Fruit fly (Drosophila melanogaster) whole organism, embryonic: ENCODE results near the gene CG12522.
A peak's percentile ranks its signal among the peaks of the same experiment; 100 is the strongest.

ENCODE experiments used
- CG10147 ChIP-seq: fragments of 200-800 bp; sonication (Bioruptor generic); optimal IDR thresholded peaks from 2 replicates; lab custom pipeline; 2019; ENCODE audit warnings: missing biosample characterization, mild to moderate bottlenecking, missing genetic modification characterization, moderate library complexity
- CG10366 ChIP-seq: fragments of 200-800 bp; sonication (Bioruptor generic); IDR thresholded peaks from 2 replicates; pipeline ENCODE4 v1.3.6; 2022; ENCODE audit warnings: missing biosample characterization, missing genetic modification characterization
- CG10959 ChIP-seq: fragments of 200-800 bp; sonication (Bioruptor generic); IDR thresholded peaks from 2 replicates; pipeline ENCODE4 v1.3.6; 2022; ENCODE audit warnings: missing biosample characterization, missing genetic modification characterization
- CG10979 ChIP-seq: fragments of 200-800 bp; sonication (Bioruptor generic); optimal IDR thresholded peaks from 2 replicates; lab custom pipeline; 2018; ENCODE audit warnings: missing biosample characterization, mild to moderate bottlenecking, missing genetic modification characterization, moderate library complexity
- CG12299 ChIP-seq: fragments of 200-800 bp; sonication (Bioruptor generic); optimal IDR thresholded peaks from 2 replicates; lab custom pipeline; 2018; ENCODE audit warnings: missing biosample characterization, mild to moderate bottlenecking, missing genetic modification characterization
- CG13287 ChIP-seq: fragments of 200-800 bp; sonication (Bioruptor generic); IDR thresholded peaks from 2 replicates; pipeline ENCODE4 v1.3.6; 2022; ENCODE audit warnings: missing biosample characterization, missing genetic modification characterization; ENCODE audit not compliant: partially characterized antibody
- CG13296 ChIP-seq: fragments of 200-800 bp; sonication (Bioruptor generic); optimal IDR thresholded peaks from 3 replicates; lab custom pipeline; 2018; ENCODE audit warnings: missing biosample characterization, mild to moderate bottlenecking, missing genetic modification characterization
- CG13624 ChIP-seq: fragments of 200-800 bp; sonication (Bioruptor generic); optimal IDR thresholded peaks from 2 replicates; lab custom pipeline; 2016; ENCODE audit warnings: missing biosample characterization, missing genetic modification characterization
- CG14965 ChIP-seq: fragments of 200-800 bp; sonication (Bioruptor generic); optimal IDR thresholded peaks from 2 replicates; lab custom pipeline; 2016; ENCODE audit warnings: missing biosample characterization, missing genetic modification characterization, borderline replicate concordance
- CG16813 ChIP-seq: fragments of 200-800 bp; sonication (Bioruptor generic); IDR thresholded peaks from 3 replicates; pipeline ENCODE4 v1.3.6; 2022; ENCODE audit warnings: missing biosample characterization, missing genetic modification characterization; ENCODE audit not compliant: partially characterized antibody
- CG17802 ChIP-seq: fragments of 200-800 bp; sonication (Bioruptor generic); optimal IDR thresholded peaks from 2 replicates; lab custom pipeline; 2018; ENCODE audit warnings: missing biosample characterization, mild to moderate bottlenecking, missing genetic modification characterization, moderate library complexity
- CG18599 ChIP-seq: fragments of 200-800 bp; sonication (Bioruptor generic); optimal IDR thresholded peaks from 3 replicates; lab custom pipeline; 2017; ENCODE audit warnings: missing biosample characterization, missing genetic modification characterization, mild to moderate bottlenecking, moderate library complexity, missing genetic modification reagents
- CG3726 ChIP-seq: fragments of 200-800 bp; sonication (Bioruptor generic); IDR thresholded peaks from 3 replicates; pipeline ENCODE4, ENCODE4 v1.3.6; 2022; ENCODE audit warnings: missing biosample characterization, missing genetic modification characterization
- CG4404 ChIP-seq: fragments of 200-800 bp; sonication (Bioruptor generic); IDR thresholded peaks from 2 replicates; pipeline ENCODE4 v1.3.6; 2022; ENCODE audit warnings: missing biosample characterization, missing genetic modification characterization
- CG5180 ChIP-seq: fragments of 200-800 bp; sonication (Bioruptor generic); optimal IDR thresholded peaks from 3 replicates; lab custom pipeline; 2017; ENCODE audit warnings: missing biosample characterization, missing genetic modification characterization, mild to moderate bottlenecking, moderate library complexity, missing genetic modification reagents
- CG6654 ChIP-seq: fragments of 200-800 bp; sonication (Bioruptor generic); optimal IDR thresholded peaks from 2 replicates; lab custom pipeline; 2017; ENCODE audit warnings: missing biosample characterization, mild to moderate bottlenecking, missing genetic modification characterization
- CG6683 ChIP-seq: fragments of 200-800 bp; sonication (Bioruptor generic); optimal IDR thresholded peaks from 2 replicates; lab custom pipeline; 2017; ENCODE audit warnings: missing biosample characterization, mild to moderate bottlenecking, missing genetic modification characterization, missing genetic modification reagents
- CG6791 ChIP-seq: fragments of 200-800 bp; sonication (Bioruptor generic); IDR thresholded peaks from 3 replicates; pipeline ENCODE4 v1.3.6; 2022; ENCODE audit warnings: missing biosample characterization, missing genetic modification characterization; ENCODE audit not compliant: partially characterized antibody
- CG6813 ChIP-seq: fragments of 200-800 bp; sonication (Bioruptor generic); optimal IDR thresholded peaks from 2 replicates; lab custom pipeline; 2017; ENCODE audit warnings: missing biosample characterization, missing genetic modification characterization, mild to moderate bottlenecking, moderate library complexity, missing genetic modification reagents
- CG7928 ChIP-seq: fragments of 200-800 bp; sonication (Bioruptor generic); optimal IDR thresholded peaks from 2 replicates; lab custom pipeline; 2017; ENCODE audit warnings: missing biosample characterization, mild to moderate bottlenecking, missing genetic modification characterization
- CTCF ChIP-seq: fragments of 200-800 bp; sonication (Bioruptor generic); optimal IDR thresholded peaks from 2 replicates; lab custom pipeline; 2017; ENCODE audit warnings: missing biosample characterization, mild to moderate bottlenecking, missing genetic modification characterization, moderate library complexity
- CoRest ChIP-seq: fragments of 200-800 bp; sonication (Bioruptor generic); optimal IDR thresholded peaks from 3 replicates; lab custom pipeline; 2018; ENCODE audit warnings: missing biosample characterization, mild to moderate bottlenecking, missing genetic modification characterization, moderate library complexity
- Hsf ChIP-seq: fragments of 200-800 bp; sonication (Bioruptor generic); optimal IDR thresholded peaks from 3 replicates; lab custom pipeline; 2016; ENCODE audit warnings: missing biosample characterization, missing genetic modification characterization
- NK7.1 ChIP-seq: fragments of 200-800 bp; sonication (Bioruptor generic); optimal IDR thresholded peaks from 3 replicates; lab custom pipeline; 2016; ENCODE audit warnings: missing biosample characterization, missing genetic modification characterization
- Sry-β ChIP-seq: fragments of 200-800 bp; sonication (Bioruptor generic); optimal IDR thresholded peaks from 2 replicates; lab custom pipeline; 2018; ENCODE audit warnings: missing biosample characterization, mild to moderate bottlenecking, missing genetic modification characterization, moderate library complexity
- Xbp1 ChIP-seq: fragments of 200-800 bp; sonication (Bioruptor generic); optimal IDR thresholded peaks from 3 replicates; lab custom pipeline; 2016; ENCODE audit warnings: missing biosample characterization, mild to moderate bottlenecking, missing genetic modification characterization
- Xrp1 ChIP-seq: fragments of 200-800 bp; sonication (Bioruptor generic); IDR thresholded peaks from 2 replicates; pipeline ENCODE4 v1.3.6; 2022; ENCODE audit warnings: missing biosample characterization, missing genetic modification characterization
- az2 ChIP-seq: fragments of 200-800 bp; sonication (Bioruptor generic); optimal IDR thresholded peaks from 3 replicates; lab custom pipeline; 2016; ENCODE audit warnings: missing biosample characterization, missing genetic modification characterization
- bcd ChIP-seq: fragments of 200-800 bp; sonication (Bioruptor generic); optimal IDR thresholded peaks from 2 replicates; lab custom pipeline; 2017; ENCODE audit warnings: missing biosample characterization, mild to moderate bottlenecking, missing genetic modification characterization
- crc ChIP-seq: fragments of 200-800 bp; sonication (Bioruptor generic); optimal IDR thresholded peaks from 2 replicates; lab custom pipeline; 2016; ENCODE audit warnings: missing biosample characterization, missing genetic modification characterization
- crp ChIP-seq, 2 experiments: fragments of 200-800 bp; sonication (Bioruptor generic); optimal IDR thresholded peaks; 2 replicates in 1 of 2; 3 replicates in 1 of 2; lab custom pipeline; 2017; ENCODE audit warnings: missing biosample characterization in 2 of 2, missing genetic modification characterization in 2 of 2, mild to moderate bottlenecking in 1 of 2, moderate library complexity in 1 of 2
- ems ChIP-seq: fragments of 200-800 bp; sonication (Bioruptor generic); optimal IDR thresholded peaks from 3 replicates; lab custom pipeline; 2016; ENCODE audit warnings: missing biosample characterization, missing genetic modification characterization
- fd3F ChIP-seq: fragments of 200-800 bp; sonication (Bioruptor generic); optimal IDR thresholded peaks from 2 replicates; lab custom pipeline; 2018; ENCODE audit warnings: missing biosample characterization, mild to moderate bottlenecking, missing genetic modification characterization, moderate library complexity
- ftz-f1 ChIP-seq: fragments of 200-800 bp; sonication (Bioruptor generic); optimal IDR thresholded peaks from 2 replicates; lab custom pipeline; 2016; ENCODE audit warnings: missing biosample characterization, missing genetic modification characterization
- gro ChIP-seq: fragments of 200-800 bp; sonication (Bioruptor generic); optimal IDR thresholded peaks from 2 replicates; lab custom pipeline; 2016; ENCODE audit warnings: missing biosample characterization, missing genetic modification characterization
- ham ChIP-seq: fragments of 200-800 bp; sonication (Bioruptor generic); IDR thresholded peaks from 2 replicates; pipeline ENCODE4 v1.3.6; 2022; ENCODE audit warnings: missing biosample characterization, missing genetic modification characterization
- inv ChIP-seq: fragments of 200-800 bp; sonication (Bioruptor generic); IDR thresholded peaks from 2 replicates; pipeline ENCODE4 v1.3.6; 2022; ENCODE audit warnings: missing biosample characterization, missing genetic modification characterization; ENCODE audit not compliant: partially characterized antibody
- knrl ChIP-seq: fragments of 200-800 bp; sonication (Bioruptor generic); IDR thresholded peaks from 3 replicates; pipeline ENCODE4 v1.3.6; 2022; ENCODE audit warnings: missing biosample characterization, missing genetic modification characterization; ENCODE audit not compliant: partially characterized antibody
- lbe ChIP-seq: fragments of 200-800 bp; sonication (Bioruptor generic); optimal IDR thresholded peaks from 2 replicates; lab custom pipeline; 2016; ENCODE audit warnings: missing biosample characterization, mild to moderate bottlenecking, missing genetic modification characterization
- lola ChIP-seq, 3 experiments: fragments of >200 bp in 2 of 3; fragments of 200-800 bp in 1 of 3; sonication (Bioruptor generic) in 1 of 3; optimal IDR thresholded peaks; 2 replicates each; lab custom pipeline; 2017 to 2019; ENCODE audit warnings: missing biosample characterization in 3 of 3, missing genetic modification characterization in 3 of 3, mild to moderate bottlenecking in 1 of 3, moderate library complexity in 1 of 3
- pan ChIP-seq, 4 experiments: fragments of >200 bp in 3 of 4; fragments of 200-800 bp in 1 of 4; sonication (Bioruptor generic) in 1 of 4; optimal IDR thresholded peaks in 3 of 4; IDR thresholded peaks in 1 of 4; 2 replicates each; pipeline versions ENCODE4 v1.3.6 to Lab custom; 2017 to 2022; ENCODE audit warnings: missing biosample characterization in 2 of 4, missing genetic modification characterization in 2 of 4, mixed read lengths in 1 of 4
- pho ChIP-seq: fragments of 200-800 bp; sonication (Bioruptor generic); optimal IDR thresholded peaks from 2 replicates; lab custom pipeline; 2016; ENCODE audit warnings: missing biosample characterization, missing genetic modification characterization
- repo ChIP-seq: fragments of 200-800 bp; sonication (Bioruptor generic); optimal IDR thresholded peaks from 2 replicates; lab custom pipeline; 2016; ENCODE audit warnings: missing biosample characterization, missing genetic modification characterization
- sc ChIP-seq, 3 experiments: fragments of >200 bp in 2 of 3; fragments of 200-800 bp in 1 of 3; sonication (Bioruptor generic) in 1 of 3; optimal IDR thresholded peaks; 2 replicates in 2 of 3; 3 replicates in 1 of 3; lab custom pipeline; 2017; ENCODE audit warnings: mild to moderate bottlenecking in 1 of 3, missing biosample characterization in 1 of 3, missing genetic modification characterization in 1 of 3, missing genetic modification reagents in 1 of 3
- toy ChIP-seq: fragments of 200-800 bp; sonication (Bioruptor generic); IDR thresholded peaks from 2 replicates; pipeline ENCODE4 v1.3.6; 2022; ENCODE audit warnings: missing biosample characterization, missing genetic modification characterization
- wor ChIP-seq: fragments of 200-800 bp; sonication (Bioruptor generic); IDR thresholded peaks from 2 replicates; pipeline ENCODE4 v1.3.6; 2022; ENCODE audit warnings: missing biosample characterization, missing genetic modification characterization
- zen ChIP-seq: fragments of 200-800 bp; sonication (Bioruptor generic); optimal IDR thresholded peaks from 3 replicates; lab custom pipeline; 2018; ENCODE audit warnings: missing biosample characterization, mild to moderate bottlenecking, missing genetic modification characterization, moderate library complexity

Gene CG12522

DNA sequence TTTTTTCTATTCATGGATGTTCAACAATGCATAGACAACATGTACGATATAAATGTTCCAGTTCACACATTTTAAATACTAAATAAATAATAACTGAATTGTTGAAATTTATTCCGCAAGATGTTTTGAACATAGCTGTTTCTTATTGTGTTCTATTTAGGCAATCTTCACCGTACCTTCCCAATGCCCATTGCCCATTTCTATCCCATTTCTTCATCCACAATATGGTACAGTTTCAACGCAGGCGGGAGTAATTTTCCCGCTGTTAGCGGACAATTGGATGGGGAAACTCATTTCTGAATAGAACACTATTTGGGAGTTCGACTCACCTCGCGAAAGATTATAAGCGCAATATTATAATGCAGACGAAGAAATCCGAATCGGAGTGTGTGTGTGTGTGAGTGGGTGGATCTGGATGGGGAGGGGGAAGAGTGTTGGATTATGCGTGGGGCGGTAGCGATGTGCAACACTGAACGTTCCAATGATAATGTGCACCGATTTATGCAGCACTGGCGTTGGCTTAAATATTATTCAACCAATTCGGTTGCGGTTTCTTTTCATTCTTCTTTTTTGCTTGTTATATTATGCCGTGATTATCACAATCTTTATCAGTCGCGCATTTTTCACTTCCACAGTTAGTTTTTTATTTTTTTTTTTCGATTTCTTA, 16.0 kb upstream of the CG12522 start (continued):
- peak; percentile 57; the same call in 1 of the 2 replicates for TF ChIP-seq Xrp1 (GFP tag; lab: Robert Waterston, UW)
- TF ChIP-seq CG10147 (GFP tag; lab: Kevin White, UChicago) = no peak
- peak; percentile 75 for TF ChIP-seq ftz-f1 (GFP tag; lab: Kevin White, UChicago)
- TF ChIP-seq CTCF (GFP tag; lab: Kevin White, UChicago) = no peak
- peak; percentile 22 for TF ChIP-seq crc (GFP tag; lab: Kevin White, UChicago)
- TF ChIP-seq zen (tag; lab: Kevin White, UChicago) = no peak
- peak; percentile 47 for TF ChIP-seq CG18599 (GFP tag; lab: Kevin White, UChicago)
- peak; percentile 15; the same call in 1 of the 3 replicates for TF ChIP-seq knrl (GFP tag; lab: Robert Waterston, UW)
- TF ChIP-seq gro (GFP tag; lab: Kevin White, UChicago) = peak; percentile 47
- no peak for TF ChIP-seq CG14965 (GFP tag; lab: Kevin White, UChicago)
- 0 out of 3 replicates have a peak, but pooled peaks have one; percentile 30 for TF ChIP-seq CG16813 (GFP tag; lab: Robert Waterston, UW)
- no peak for TF ChIP-seq CG7928 (GFP tag; lab: Kevin White, UChicago)
- TF ChIP-seq CG13624 (GFP tag; lab: Kevin White, UChicago) = peak; percentile 74
- TF ChIP-seq CG5180 (GFP tag; lab: Kevin White, UChicago) = peak; percentile 26
- no peak; the same call in 1 of the 2 replicates for TF ChIP-seq CG13287 (GFP tag; lab: Robert Waterston, UW)
- peak; percentile 51 for TF ChIP-seq Xbp1 (GFP tag; lab: Kevin White, UChicago)
- TF ChIP-seq CG4404 = 0 out of 2 replicates have a peak, but pooled peaks have one; percentile 24
- TF ChIP-seq CG6683 (GFP tag; lab: Kevin White, UChicago) = no peak
- TF ChIP-seq NK7.1 (GFP tag; lab: Kevin White, UChicago) = no peak
- peak; percentile 43 for TF ChIP-seq bcd
- TF ChIP-seq CG10366 = no peak
- no peak for TF ChIP-seq CG3726 (GFP tag; lab: Robert Waterston, UW)
- TF ChIP-seq ems = peak; percentile 41
- no peak for TF ChIP-seq pan (optimal IDR thresholded peaks at IDR 0.05; lab: Kevin White, UChicago)
- peak in 1 of 2 experiments; percentile 64 for TF ChIP-seq pan (GFP tag; optimal IDR thresholded peaks at IDR 0.05 in 1 of 2, IDR thresholded peaks at IDR 0.05 in 1 of 2)
- peak; percentile 48 for TF ChIP-seq lbe (GFP tag; lab: Kevin White, UChicago)
- TF ChIP-seq crp (GFP tag; optimal IDR thresholded peaks at IDR 0.05; lab: Kevin White, UChicago) = peak in 1 of 2 experiments; percentile 39
- no peak for TF ChIP-seq CG12299
- no peak for TF ChIP-seq wor (GFP tag; lab: Robert Waterston, UW)
- TF ChIP-seq CoRest = no peak
- peak; percentile 37; the same call in 1 of the 3 replicates for TF ChIP-seq CG6791 (GFP tag; lab: Robert Waterston, UW)
- TF ChIP-seq Hsf (GFP tag; lab: Kevin White, UChicago) = peak; percentile 57
- TF ChIP-seq Sry-β (GFP tag; lab: Kevin White, UChicago) = no peak
- no peak for TF ChIP-seq CG10959 (GFP tag; lab: Robert Waterston, UW)
- TF ChIP-seq sc (optimal IDR thresholded peaks at IDR 0.05; lab: Kevin White, UChicago) = no peak
- no peak for TF ChIP-seq sc (GFP tag; optimal IDR thresholded peaks at IDR 0.05; lab: Kevin White, UChicago)
- peak; percentile 14 for TF ChIP-seq CG6654
- peak; percentile 12 for TF ChIP-seq CG17802 (tag; lab: Kevin White, UChicago)
- no peak for TF ChIP-seq CG13296 (GFP tag; lab: Kevin White, UChicago)
- TF ChIP-seq toy = no peak
- no peak for TF ChIP-seq inv (GFP tag; lab: Robert Waterston, UW)
- peak; percentile 27 for TF ChIP-seq az2 (GFP tag; lab: Kevin White, UChicago)
- TF ChIP-seq repo (GFP tag; lab: Kevin White, UChicago) = peak; percentile 56
- TF ChIP-seq pho = peak; percentile 48
- TF ChIP-seq fd3F (GFP tag; lab: Kevin White, UChicago) = no peak
- no peak for TF ChIP-seq lola (GFP tag; optimal IDR thresholded peaks at IDR 0.05; lab: Kevin White, UChicago)
- TF ChIP-seq CG10979 (tag; lab: Kevin White, UChicago) = peak; percentile 23
- peak; percentile 27 for TF ChIP-seq CG6813 (GFP tag; lab: Kevin White, UChicago)
- no peak for TF ChIP-seq ham
